Worm (Caenorhabditis elegans) whole organism, L1 larva: ENCODE data around the gene nmr-1.

Experiments used
- blmp-1 ChIP-seq: fragments of 150-350 bp; optimal IDR thresholded peaks from 2 replicates; lab custom pipeline; 2014; ENCODE audit warnings: missing biosample characterization, missing genetic modification characterization
- ceh-88 ChIP-seq: fragments of 200-800 bp; sonication (Bioruptor generic); IDR thresholded peaks from 2 replicates; pipeline ENCODE4 v1.3.6; 2022; ENCODE audit warnings: missing genetic modification characterization, missing compliant biosample characterization
- elt-2 ChIP-seq: sonication (generic microtip); optimal IDR thresholded peaks from 2 replicates; lab custom pipeline; 2016; ENCODE audit warnings: missing genetic modification characterization, mild to moderate bottlenecking, inconsistent platforms, missing compliant biosample characterization, missing genetic modification reagents
- fos-1 ChIP-seq: fragments of 150-350 bp; optimal IDR thresholded peaks from 2 replicates; lab custom pipeline; 2014; ENCODE audit warnings: missing biosample characterization, missing genetic modification characterization
- lin-13 ChIP-seq: fragments of 150-350 bp; optimal IDR thresholded peaks from 2 replicates; lab custom pipeline; 2014; ENCODE audit warnings: missing biosample characterization, missing genetic modification reagents, missing genetic modification characterization
- nhr-11 ChIP-seq: fragments of 150-350 bp; optimal IDR thresholded peaks from 2 replicates; lab custom pipeline; 2014; ENCODE audit warnings: missing biosample characterization, missing genetic modification characterization
- sox-4 ChIP-seq: sonication (generic microtip); optimal IDR thresholded peaks from 2 replicates; lab custom pipeline; 2016; ENCODE audit warnings: missing genetic modification characterization, missing compliant biosample characterization
- unc-130 ChIP-seq: fragments of 150-350 bp; optimal IDR thresholded peaks from 2 replicates; lab custom pipeline; 2017; ENCODE audit warnings: missing biosample characterization, missing genetic modification characterization, inconsistent platforms
- unc-62 ChIP-seq: fragments of 150-350 bp; optimal IDR thresholded peaks from 2 replicates; lab custom pipeline; 2014; ENCODE audit warnings: missing biosample characterization, missing genetic modification reagents, missing genetic modification characterization
- xbp-1 ChIP-seq: sonication (generic microtip); optimal IDR thresholded peaks from 2 replicates; lab custom pipeline; 2016; ENCODE audit warnings: missing genetic modification characterization, missing compliant biosample characterization

ce11 chrII:5393090-5393489 is 53.3 kb downstream of the nmr-1 start, which contains the start of gene brap-2:
- TF ChIP-seq blmp-1 (tag; lab: Kevin White, UChicago), result no peak
- no peak for TF ChIP-seq sox-4 (tag; lab: Kevin White, UChicago)
- TF ChIP-seq lin-13 (GFP tag; lab: Kevin White, UChicago), result no peak
- no peak for TF ChIP-seq xbp-1 (tag; lab: Kevin White, UChicago)
- TF ChIP-seq unc-130 (tag; lab: Kevin White, UChicago), result no peak
- no peak for TF ChIP-seq unc-62 (GFP tag; lab: Kevin White, UChicago)
- TF ChIP-seq elt-2, result no peak
- TF ChIP-seq ceh-88 (GFP tag; lab: Robert Waterston, UW), result no peak
- no peak for TF ChIP-seq fos-1 (tag; lab: Kevin White, UChicago)
- no peak for TF ChIP-seq nhr-11 (tag; lab: Kevin White, UChicago)
